Worm (Caenorhabditis elegans): Measurements from ENCODE around the gene C49A9.1.
A peak's percentile ranks its signal among the peaks of the same experiment; 100 is the strongest.

C49A9.1 gene

ce11 chrIV:6227974-6228373 is at the start of gene C49A9.1:
Gene C49A9.1, plus strand, starts transcription at chrIV:6228190.
- TF ChIP-seq ceh-24 (tag; optimal IDR thresholded peaks at IDR 0.05) (no peak), elt-4 (tag; optimal IDR thresholded peaks at IDR 0.05) (no peak), fkh-6 (tag; optimal IDR thresholded peaks at IDR 0.05) (no peak), elt-2 (tag; optimal IDR thresholded peaks at IDR 0.05) (no peak), ceh-14 (tag; optimal IDR thresholded peaks at IDR 0.05) (no peak), pag-3 (tag; optimal IDR thresholded peaks at IDR 0.05; ENCODE audit: borderline replicate concordance) (no peak), K09A11.1 (tag; optimal IDR thresholded peaks at IDR 0.05; ENCODE audit: insufficient read depth) (no peak), ahr-1 (tag; optimal IDR thresholded peaks at IDR 0.05) (no peak), che-1 (tag; optimal IDR thresholded peaks at IDR 0.05) (no peak)

ce11 chrIV:6183757-6184156 is 44.2 kb upstream of the C49A9.1 start, which contains the start of gene unc-77:
Gene unc-77, minus strand, starts transcription at chrIV:6183857.
- no peak for TF ChIP-seq zip-5 (tag; optimal IDR thresholded peaks at IDR 0.05)
- TF ChIP-seq K09A11.1 (tag; optimal IDR thresholded peaks at IDR 0.05; ENCODE audit: insufficient read depth) = no peak
- no peak for TF ChIP-seq ref-2 (tag; optimal IDR thresholded peaks at IDR 0.05)
- no peak for TF ChIP-seq pqm-1 (tag; optimal IDR thresholded peaks at IDR 0.05)
- no peak for TF ChIP-seq pat-9 (tag; optimal IDR thresholded peaks at IDR 0.05)
- no peak for TF ChIP-seq hlh-6 (tag; optimal IDR thresholded peaks at IDR 0.05)
- no peak for TF ChIP-seq K02D7.2 (tag; optimal IDR thresholded peaks at IDR 0.05)
- no peak for TF ChIP-seq lim-6 (tag; optimal IDR thresholded peaks at IDR 0.05)
- no peak for TF ChIP-seq hlh-30 (tag; optimal IDR thresholded peaks at IDR 0.05; ENCODE audit: insufficient read depth)
- TF ChIP-seq syd-9 (tag; optimal IDR thresholded peaks at IDR 0.05) = no peak

ce11 chrIV:6185578-6185977 is 42.4 kb upstream of the C49A9.1 start, which contains the start of gene asp-9:
Gene asp-9, plus strand, starts transcription at chrIV:6185889.
- peak; percentile 91 for TF ChIP-seq elt-2 (tag; optimal IDR thresholded peaks at IDR 0.05)
- TF ChIP-seq unc-86 (tag; optimal IDR thresholded peaks at IDR 0.05) = no peak

DNA sequence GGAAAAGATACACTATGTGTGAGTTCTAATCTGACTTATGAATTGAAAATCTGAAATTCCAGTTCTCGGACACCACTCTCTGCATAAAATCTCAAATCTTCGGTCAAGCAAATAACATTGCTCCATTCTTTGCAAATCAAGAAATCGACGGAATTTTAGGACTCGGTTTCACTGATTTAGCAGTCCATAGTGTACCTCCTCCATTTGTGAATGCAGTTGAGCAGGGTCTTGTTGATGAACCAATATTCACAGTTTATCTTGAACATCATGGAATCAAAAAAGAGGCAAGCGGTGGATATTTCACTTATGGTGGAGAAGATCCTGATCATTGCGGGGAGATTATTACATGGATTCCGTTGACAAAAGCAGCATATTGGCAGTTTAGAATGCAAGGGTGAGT is 40.8 kb upstream of the C49A9.1 start:
- TF ChIP-seq nhr-11 (tag; optimal IDR thresholded peaks at IDR 0.05) = no peak
- no peak for TF ChIP-seq gmeb-2 (tag; optimal IDR thresholded peaks at IDR 0.05)
- no peak for TF ChIP-seq K09A11.1 (tag; optimal IDR thresholded peaks at IDR 0.05; ENCODE audit: insufficient read depth)
- no peak for TF ChIP-seq sdc-2 (tag; optimal IDR thresholded peaks at IDR 0.05)
- no peak for TF ChIP-seq fkh-10 (GFP tag; optimal IDR thresholded peaks at IDR 0.05)

- TF ChIP-seq pha-2 (tag; optimal IDR thresholded peaks at IDR 0.05) = no peak
- TF ChIP-seq nhr-232 (tag; optimal IDR thresholded peaks at IDR 0.05) = no peak
- no peak for TF ChIP-seq pat-9 (tag; optimal IDR thresholded peaks at IDR 0.05)
- no peak for TF ChIP-seq ceh-2 (tag; optimal IDR thresholded peaks at IDR 0.05)
- TF ChIP-seq madf-2 (tag; optimal IDR thresholded peaks at IDR 0.05) = no peak
- TF ChIP-seq lim-6 (tag; optimal IDR thresholded peaks at IDR 0.05) = no peak
- TF ChIP-seq hlh-15 (tag; optimal IDR thresholded peaks at IDR 0.05) = no peak
- no peak for TF ChIP-seq sdc-2 (tag; optimal IDR thresholded peaks at IDR 0.05)
- TF ChIP-seq ceh-24 (tag; optimal IDR thresholded peaks at IDR 0.05) = no peak
- no peak for TF ChIP-seq ceh-45 (GFP tag; IDR thresholded peaks at IDR 0.05)
- no peak for TF ChIP-seq mec-3 (tag; optimal IDR thresholded peaks at IDR 0.05; ENCODE audit: borderline replicate concordance)
- no peak for TF ChIP-seq ztf-16 (tag; optimal IDR thresholded peaks at IDR 0.05)
- TF ChIP-seq hlh-30 (tag; optimal IDR thresholded peaks at IDR 0.05; ENCODE audit: insufficient read depth) = no peak
- TF ChIP-seq K02D7.2 (tag; optimal IDR thresholded peaks at IDR 0.05) = no peak
- no peak for TF ChIP-seq ceh-6 (GFP tag; optimal IDR thresholded peaks at IDR 0.05)
- TF ChIP-seq ceh-48 (tag; optimal IDR thresholded peaks at IDR 0.05) = no peak
Measured at ce11 chrIV:6200249-6200648, 27.7 kb upstream of the C49A9.1 start.

- TF ChIP-seq ceh-24 (tag; optimal IDR thresholded peaks at IDR 0.05) (no peak), ceh-48 (tag; optimal IDR thresholded peaks at IDR 0.05) (no peak), ceh-2 (tag; optimal IDR thresholded peaks at IDR 0.05) (no peak), hlh-13 (GFP tag; optimal IDR thresholded peaks at IDR 0.05) (no peak), sox-4 (tag; optimal IDR thresholded peaks at IDR 0.05) (no peak), ref-2 (tag; optimal IDR thresholded peaks at IDR 0.05) (no peak), rnt-1 (tag; optimal IDR thresholded peaks at IDR 0.05) (no peak), ttx-3 (tag; optimal IDR thresholded peaks at IDR 0.05) (no peak), nhr-11 (tag; optimal IDR thresholded peaks at IDR 0.05) (no peak), unc-86 (tag; optimal IDR thresholded peaks at IDR 0.05) (no peak), hlh-30 (tag; optimal IDR thresholded peaks at IDR 0.05; ENCODE audit: insufficient read depth) (no peak), pag-3 (tag; optimal IDR thresholded peaks at IDR 0.05; ENCODE audit: borderline replicate concordance) (no peak), K09A11.1 (tag; optimal IDR thresholded peaks at IDR 0.05; ENCODE audit: insufficient read depth) (no peak), ceh-31 (tag; optimal IDR thresholded peaks at IDR 0.05) (no peak), mec-3 (tag; optimal IDR thresholded peaks at IDR 0.05; ENCODE audit: borderline replicate concordance) (no peak), C38D4.7 (GFP tag; optimal IDR thresholded peaks at IDR 0.05) (no peak)
Measured at ce11 chrIV:6201769-6202168, 26.2 kb upstream of the C49A9.1 start, which contains the start of gene tkr-2. Gene tkr-2, plus strand, starts transcription at chrIV:6202069.
